Fruit fly (Drosophila melanogaster) whole organism, embryonic: Measurements from ENCODE around the gene CG15449.
A peak's percentile ranks its signal among the peaks of the same experiment; 100 is the strongest.

ENCODE experiments used
- Bgb ChIP-seq: fragments of 200-800 bp; sonication (Bioruptor generic); IDR thresholded peaks from 2 replicates; pipeline ENCODE4 v1.3.6; 2022; ENCODE audit warnings: missing biosample characterization, missing genetic modification characterization; ENCODE audit not compliant: partially characterized antibody
- CG10274 ChIP-seq: fragments of 200-800 bp; sonication (Bioruptor generic); optimal IDR thresholded peaks from 3 replicates; lab custom pipeline; 2017; ENCODE audit warnings: missing biosample characterization, mild to moderate bottlenecking, missing genetic modification characterization
- CG13123 ChIP-seq: fragments of 200-800 bp; sonication (Bioruptor generic); optimal IDR thresholded peaks from 2 replicates; lab custom pipeline; 2016; ENCODE audit warnings: missing biosample characterization, missing genetic modification characterization
- CG17186 ChIP-seq: fragments of 200-800 bp; sonication (Bioruptor generic); optimal IDR thresholded peaks from 3 replicates; lab custom pipeline; 2017; ENCODE audit warnings: missing biosample characterization, missing genetic modification reagents, missing genetic modification characterization
- CG17361 ChIP-seq: fragments of 200-800 bp; sonication (Bioruptor generic); IDR thresholded peaks from 3 replicates; pipeline ENCODE4 v1.3.6; 2022; ENCODE audit warnings: missing biosample characterization, missing genetic modification characterization
- CG17385 ChIP-seq: fragments of 200-800 bp; sonication (Bioruptor generic); optimal IDR thresholded peaks from 3 replicates; lab custom pipeline; 2018; ENCODE audit warnings: missing biosample characterization, mild to moderate bottlenecking, missing genetic modification characterization
- CG17802 ChIP-seq: fragments of 200-800 bp; sonication (Bioruptor generic); optimal IDR thresholded peaks from 2 replicates; lab custom pipeline; 2018; ENCODE audit warnings: missing biosample characterization, mild to moderate bottlenecking, missing genetic modification characterization, moderate library complexity
- CG2889 ChIP-seq: fragments of 200-800 bp; sonication (Bioruptor generic); IDR thresholded peaks from 3 replicates; pipeline ENCODE4 v1.3.6; 2022; ENCODE audit warnings: missing biosample characterization, missing genetic modification characterization
- CG30431 ChIP-seq: fragments of 200-800 bp; sonication (Bioruptor generic); optimal IDR thresholded peaks from 2 replicates; lab custom pipeline; 2017; ENCODE audit warnings: missing biosample characterization, missing genetic modification characterization
- CG42726 ChIP-seq: fragments of 200-800 bp; sonication (Bioruptor generic); IDR thresholded peaks from 2 replicates; pipeline ENCODE4 v1.3.6; 2022; ENCODE audit warnings: missing biosample characterization, missing genetic modification characterization; ENCODE audit not compliant: partially characterized antibody
- CG43689 ChIP-seq: fragments of 200-800 bp; sonication (Bioruptor generic); IDR thresholded peaks from 2 replicates; pipeline ENCODE4 v1.3.6; 2022; ENCODE audit warnings: missing biosample characterization, missing genetic modification characterization
- CG6689 ChIP-seq: fragments of 200-800 bp; sonication (Bioruptor generic); IDR thresholded peaks from 2 replicates; pipeline ENCODE4 v1.3.6; 2022; ENCODE audit warnings: missing biosample characterization, missing genetic modification characterization
- CG6813 ChIP-seq: fragments of 200-800 bp; sonication (Bioruptor generic); optimal IDR thresholded peaks from 2 replicates; lab custom pipeline; 2017; ENCODE audit warnings: missing biosample characterization, missing genetic modification characterization, mild to moderate bottlenecking, moderate library complexity, missing genetic modification reagents
- CG8924 ChIP-seq: fragments of 200-800 bp; optimal IDR thresholded peaks from 3 replicates; lab custom pipeline; 2019; ENCODE audit warnings: missing biosample characterization, mild to moderate bottlenecking, missing genetic modification characterization, moderate library complexity
- Dip2 ChIP-seq: fragments of 200-800 bp; sonication (Bioruptor generic); IDR thresholded peaks from 2 replicates; pipeline ENCODE4 v1.3.6; 2022; ENCODE audit warnings: missing biosample characterization, missing genetic modification characterization
- Dref ChIP-seq: fragments of 200-800 bp; sonication (Bioruptor generic); IDR thresholded peaks from 2 replicates; pipeline ENCODE4 v1.3.6; 2022; ENCODE audit warnings: missing biosample characterization, missing genetic modification characterization
- E2f2 ChIP-seq: fragments of 200-800 bp; sonication (Bioruptor generic); IDR thresholded peaks from 2 replicates; pipeline ENCODE4 v1.3.6; 2022; ENCODE audit warnings: missing biosample characterization, missing genetic modification characterization
- Ets65A ChIP-seq: fragments of 200-800 bp; sonication (Bioruptor generic); peaks from one replicate; lab custom pipeline; 2016; ENCODE audit warnings: missing biosample characterization, missing genetic modification characterization
- HmgD ChIP-seq: fragments of 200-800 bp; sonication (Bioruptor generic); optimal IDR thresholded peaks from 3 replicates; lab custom pipeline; 2016; ENCODE audit warnings: missing biosample characterization, missing genetic modification characterization
- Hmx ChIP-seq: fragments of 200-800 bp; sonication (Bioruptor generic); optimal IDR thresholded peaks from 2 replicates; lab custom pipeline; 2016; ENCODE audit warnings: missing biosample characterization, missing genetic modification characterization
- Lhr ChIP-seq: fragments of 200-800 bp; sonication (Bioruptor generic); optimal IDR thresholded peaks from 3 replicates; lab custom pipeline; 2017; ENCODE audit warnings: mild to moderate bottlenecking, missing biosample characterization, missing genetic modification reagents, missing genetic modification characterization
- Meics ChIP-seq: fragments of 200-800 bp; sonication (Bioruptor generic); optimal IDR thresholded peaks from 2 replicates; lab custom pipeline; 2017; ENCODE audit warnings: missing biosample characterization, mild to moderate bottlenecking, missing genetic modification characterization
- Oli ChIP-seq: fragments of 200-800 bp; sonication (Bioruptor generic); optimal IDR thresholded peaks from 2 replicates; lab custom pipeline; 2018; ENCODE audit warnings: missing biosample characterization, mild to moderate bottlenecking, missing genetic modification characterization, moderate library complexity
- Opbp ChIP-seq: fragments of 200-800 bp; sonication (Bioruptor generic); IDR thresholded peaks from 3 replicates; pipeline ENCODE4 v1.3.6; 2022; ENCODE audit warnings: missing biosample characterization, missing genetic modification characterization; ENCODE audit not compliant: partially characterized antibody
- Sin3A ChIP-seq: fragments of >200 bp; optimal IDR thresholded peaks from 2 replicates; lab custom pipeline; 2018
- Sry-β ChIP-seq: fragments of 200-800 bp; sonication (Bioruptor generic); optimal IDR thresholded peaks from 2 replicates; lab custom pipeline; 2018; ENCODE audit warnings: missing biosample characterization, mild to moderate bottlenecking, missing genetic modification characterization, moderate library complexity
- TFAM ChIP-seq: fragments of 200-800 bp; sonication (Bioruptor generic); optimal IDR thresholded peaks from 2 replicates; lab custom pipeline; 2017; ENCODE audit warnings: missing biosample characterization, missing genetic modification characterization, inconsistent platforms
- Tbp ChIP-seq: fragments of >200 bp; optimal IDR thresholded peaks from 2 replicates; lab custom pipeline; 2018; ENCODE audit warnings: missing biosample characterization, missing genetic modification characterization
- amos ChIP-seq: fragments of 200-800 bp; sonication (Bioruptor generic); IDR thresholded peaks from 2 replicates; pipeline ENCODE4 v1.3.6; 2022; ENCODE audit warnings: missing biosample characterization, missing genetic modification characterization; ENCODE audit not compliant: partially characterized antibody
- ase ChIP-seq: fragments of 200-800 bp; sonication (Bioruptor generic); IDR thresholded peaks from 3 replicates; pipeline ENCODE4 v1.3.6; 2022; ENCODE audit warnings: missing biosample characterization, missing genetic modification characterization
- bbx ChIP-seq: fragments of 200-800 bp; sonication (Bioruptor generic); IDR thresholded peaks from 2 replicates; pipeline ENCODE4 v1.3.6; 2022; ENCODE audit warnings: missing biosample characterization, missing genetic modification characterization; ENCODE audit not compliant: partially characterized antibody
- br ChIP-seq: fragments of >200 bp; optimal IDR thresholded peaks from 2 replicates; lab custom pipeline; 2017
- cwo ChIP-seq: fragments of 200-800 bp; sonication (Bioruptor generic); optimal IDR thresholded peaks from 3 replicates; lab custom pipeline; 2017; ENCODE audit warnings: missing biosample characterization, missing genetic modification characterization, mild to moderate bottlenecking, moderate library complexity, missing genetic modification reagents
- eve ChIP-seq, 2 experiments: fragments of >200 bp; optimal IDR thresholded peaks; 2 replicates each; lab custom pipeline; 2017; ENCODE audit warnings: missing biosample characterization in 2 of 2, missing genetic modification characterization in 2 of 2
- ewg ChIP-seq: fragments of 200-800 bp; sonication (Bioruptor generic); optimal IDR thresholded peaks from 3 replicates; lab custom pipeline; 2017; ENCODE audit warnings: mild to moderate bottlenecking, missing biosample characterization, missing genetic modification reagents, missing genetic modification characterization
- exex ChIP-seq: fragments of 200-800 bp; sonication (Bioruptor generic); optimal IDR thresholded peaks from 4 replicates; lab custom pipeline; 2018; ENCODE audit warnings: missing biosample characterization, mild to moderate bottlenecking, missing genetic modification characterization, moderate library complexity
- gsb ChIP-seq: fragments of 200-800 bp; sonication (Bioruptor generic); IDR thresholded peaks from 2 replicates; pipeline ENCODE4 v1.3.6; 2022; ENCODE audit warnings: missing biosample characterization, missing genetic modification characterization
- hkb ChIP-seq, 2 experiments: fragments of 200-800 bp in 1 of 2; fragments of >200 bp in 1 of 2; sonication (Bioruptor generic) in 1 of 2; IDR thresholded peaks in 1 of 2; optimal IDR thresholded peaks in 1 of 2; 2 replicates each; pipeline versions ENCODE4 v1.3.6 to Lab custom; 2017 to 2022; ENCODE audit warnings: missing biosample characterization in 1 of 2, missing genetic modification characterization in 1 of 2
- kni ChIP-seq: fragments of 200-800 bp; sonication (Bioruptor generic); optimal IDR thresholded peaks from 3 replicates; lab custom pipeline; 2017; ENCODE audit warnings: mild to moderate bottlenecking, missing biosample characterization, missing genetic modification reagents, missing genetic modification characterization
- nerfin-1 ChIP-seq: fragments of 200-800 bp; sonication (Bioruptor generic); optimal IDR thresholded peaks from 3 replicates; lab custom pipeline; 2019; ENCODE audit warnings: missing biosample characterization, mild to moderate bottlenecking, missing genetic modification characterization, moderate library complexity
- onecut ChIP-seq: fragments of 200-800 bp; sonication (Bioruptor generic); IDR thresholded peaks from 2 replicates; pipeline ENCODE4 v1.3.6; 2022; ENCODE audit warnings: missing biosample characterization, missing genetic modification characterization
- p53 ChIP-seq: fragments of 200-800 bp; sonication (Bioruptor generic); optimal IDR thresholded peaks from 2 replicates; lab custom pipeline; 2016; ENCODE audit warnings: missing biosample characterization, missing genetic modification characterization
- shn ChIP-seq: fragments of 200-800 bp; sonication (Bioruptor generic); optimal IDR thresholded peaks from 3 replicates; lab custom pipeline; 2016; ENCODE audit warnings: missing biosample characterization, missing genetic modification characterization
- slbo ChIP-seq: fragments of 200-800 bp; sonication (Bioruptor generic); IDR thresholded peaks from 2 replicates; pipeline ENCODE4 v1.3.6; 2022; ENCODE audit warnings: missing biosample characterization, missing genetic modification characterization
- sr ChIP-seq: fragments of 200-800 bp; sonication (Bioruptor generic); IDR thresholded peaks from 3 replicates; pipeline ENCODE4 v1.3.6; 2022; ENCODE audit warnings: missing biosample characterization, missing genetic modification characterization
- trem ChIP-seq: fragments of 200-800 bp; optimal IDR thresholded peaks from 3 replicates; lab custom pipeline; 2019; ENCODE audit warnings: missing biosample characterization, mild to moderate bottlenecking, missing genetic modification characterization, moderate library complexity
- ttk ChIP-seq: fragments of 200-800 bp; sonication (Bioruptor generic); IDR thresholded peaks from 2 replicates; pipeline ENCODE4 v2.1.2; 2022; ENCODE audit warnings: missing biosample characterization, missing genetic modification characterization
- unc-4 ChIP-seq: fragments of 200-800 bp; sonication (Bioruptor generic); IDR thresholded peaks from 2 replicates; pipeline ENCODE4 v1.3.6; 2022; ENCODE audit warnings: missing biosample characterization, missing genetic modification characterization; ENCODE audit not compliant: partially characterized antibody
- zen ChIP-seq: fragments of 200-800 bp; sonication (Bioruptor generic); optimal IDR thresholded peaks from 3 replicates; lab custom pipeline; 2018; ENCODE audit warnings: missing biosample characterization, mild to moderate bottlenecking, missing genetic modification characterization, moderate library complexity

Gene CG15449

DNA sequence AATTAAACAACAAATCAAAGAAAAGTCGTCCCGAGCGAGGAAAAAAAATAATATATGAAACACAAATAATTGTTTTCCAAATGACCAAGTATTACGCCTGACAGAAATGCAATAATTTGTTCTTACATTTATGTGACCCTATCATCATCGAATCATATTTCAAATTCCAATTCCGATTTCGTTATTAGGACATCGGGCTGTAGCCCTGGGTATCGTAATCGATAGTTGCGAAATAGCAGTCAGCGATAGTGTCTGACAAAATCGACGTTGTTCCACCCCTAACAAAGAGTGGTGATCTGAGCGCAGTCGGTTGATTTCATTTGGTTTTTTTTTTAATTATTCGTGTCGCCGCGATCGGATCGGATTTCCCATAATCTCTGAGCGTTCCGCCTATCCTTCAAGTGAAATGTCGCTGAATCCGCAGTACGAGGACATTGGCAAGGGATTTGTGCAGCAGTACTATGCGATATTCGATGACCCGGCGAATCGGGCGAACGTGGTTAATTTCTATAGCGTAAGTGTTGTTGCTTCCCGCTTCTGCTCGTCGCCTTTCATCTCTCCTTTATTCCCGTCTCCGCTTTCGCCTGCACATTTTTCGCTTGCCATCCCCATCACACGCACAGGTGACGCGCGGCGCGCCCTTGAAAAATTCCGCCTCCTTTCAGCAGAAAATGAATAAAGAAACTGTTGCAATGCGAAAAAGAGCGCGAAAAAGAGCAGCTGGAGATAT, 5.0 kb downstream of the CG15449 start, which contains the start of gene Ntf-2 (continued):
- TF ChIP-seq nerfin-1 = peak; percentile 45
- TF ChIP-seq Tbp = no peak
- TF ChIP-seq br (lab: Kevin White, UChicago) = no peak
- TF ChIP-seq onecut (GFP tag; lab: Robert Waterston, UW) = no peak
- peak; percentile 70 for TF ChIP-seq unc-4
- TF ChIP-seq Meics (GFP tag; lab: Kevin White, UChicago) = no peak
- no peak for TF ChIP-seq TFAM (GFP tag; lab: Kevin White, UChicago)
- TF ChIP-seq CG17802 = no peak
- no peak for TF ChIP-seq CG17385 (GFP tag; lab: Kevin White, UChicago)
- no peak for TF ChIP-seq CG8924 (tag; lab: Kevin White, UChicago)
- no peak for TF ChIP-seq CG43689 (GFP tag; lab: Robert Waterston, UW)
- no peak for TF ChIP-seq eve (GFP tag; optimal IDR thresholded peaks at IDR 0.05; lab: Kevin White, UChicago)
- TF ChIP-seq CG30431 (GFP tag; lab: Kevin White, UChicago) = no peak
- peak; percentile 61 for TF ChIP-seq slbo (GFP tag; lab: Robert Waterston, UW)
- no peak for TF ChIP-seq Oli
- TF ChIP-seq hkb (optimal IDR thresholded peaks at IDR 0.05; lab: Kevin White, UChicago) = no peak
- no peak for TF ChIP-seq hkb (GFP tag; IDR thresholded peaks at IDR 0.05; lab: Robert Waterston, UW)
- TF ChIP-seq Sin3A (lab: Kevin White, UChicago) = peak; percentile 19
- TF ChIP-seq kni = no peak
- TF ChIP-seq, all 482 proteins: peak for 108

dm6 chrX:21034638-21035037, 5.8 kb downstream of the CG15449 start:
- TF ChIP-seq Dref (GFP tag; lab: Robert Waterston, UW) (peak; percentile 66), exex (tag; lab: Kevin White, UChicago) (no peak), bbx (peak; percentile 17; the same call in 1 of the 2 replicates), CG42726 (GFP tag; lab: Robert Waterston, UW) (0 out of 2 replicates have a peak, but pooled peaks have one; percentile 10), CG2889 (GFP tag; lab: Robert Waterston, UW) (no peak), sr (GFP tag; lab: Robert Waterston, UW) (no peak), CG13123 (GFP tag; lab: Kevin White, UChicago) (no peak), cwo (GFP tag; lab: Kevin White, UChicago) (no peak), Hmx (GFP tag; lab: Kevin White, UChicago) (no peak), zen (tag; lab: Kevin White, UChicago) (no peak), gsb (GFP tag; lab: Robert Waterston, UW) (no peak), trem (tag; lab: Kevin White, UChicago) (peak; percentile 21), CG8924 (tag; lab: Kevin White, UChicago) (no peak), CG17361 (GFP tag; lab: Robert Waterston, UW) (no peak), Dip2 (GFP tag; lab: Robert Waterston, UW) (no peak), Lhr (GFP tag; lab: Kevin White, UChicago) (no peak), CG10274 (GFP tag; lab: Kevin White, UChicago) (no peak), E2f2 (peak; percentile 71), CG6689 (GFP tag; lab: Robert Waterston, UW) (no peak), amos (peak; percentile 44; the same call in 1 of the 2 replicates), ttk (GFP tag; lab: Robert Waterston, UW) (no peak), Bgb (GFP tag; lab: Robert Waterston, UW) (peak; percentile 20; the same call in 1 of the 2 replicates), CG17186 (GFP tag; lab: Kevin White, UChicago) (peak; percentile 14), Sry-β (no peak), shn (no peak), HmgD (no peak), p53 (GFP tag; lab: Kevin White, UChicago) (no peak), ewg (GFP tag; lab: Kevin White, UChicago) (peak; percentile 24), Opbp (GFP tag; lab: Robert Waterston, UW) (peak; percentile 22; the same call in 1 of the 3 replicates), Ets65A (GFP tag; lab: Kevin White, UChicago) (no peak), CG6813 (GFP tag; lab: Kevin White, UChicago) (no peak), ase (GFP tag; lab: Robert Waterston, UW) (no peak)
